Worm (Caenorhabditis elegans) whole organism, L4 larva: ENCODE measurements around the gene W03C9.1.
A peak's percentile ranks its signal among the peaks of the same experiment; 100 is the strongest.

Experiments
- D1046.2 ChIP-seq: fragments of 200-800 bp; sonication (Bioruptor generic); IDR thresholded peaks from 2 replicates; pipeline ENCODE4 v1.3.6; 2022; ENCODE audit warnings: missing genetic modification characterization, missing compliant biosample characterization
- F37D6.2 ChIP-seq: sonication (generic microtip); optimal IDR thresholded peaks from 2 replicates; lab custom pipeline; 2016; ENCODE audit warnings: mild to moderate bottlenecking, missing genetic modification characterization, missing compliant biosample characterization
- F44E2.7 ChIP-seq: fragments of 200-800 bp; sonication (Bioruptor generic); IDR thresholded peaks from 2 replicates; pipeline ENCODE4 v2.1.2; 2022; ENCODE audit warnings: missing genetic modification characterization, missing compliant biosample characterization
- F49E8.2 ChIP-seq: sonication (generic microtip); optimal IDR thresholded peaks from 2 replicates; lab custom pipeline; 2016; ENCODE audit warnings: missing compliant biosample characterization, mild to moderate bottlenecking, missing genetic modification characterization, borderline replicate concordance
- Y75B8A.6 ChIP-seq: fragments of 200-800 bp; sonication (Bioruptor generic); IDR thresholded peaks from 2 replicates; pipeline ENCODE4 v1.3.6; 2022; ENCODE audit warnings: missing genetic modification reagents, missing genetic modification characterization, missing compliant biosample characterization
- ZK546.5 ChIP-seq, 2 experiments: sonication (generic microtip); optimal IDR thresholded peaks; 2 replicates each; lab custom pipeline; 2017; ENCODE audit warnings: missing biosample characterization in 2 of 2, missing genetic modification characterization in 2 of 2
- ama-1 ChIP-seq: fragments of 150-350 bp; optimal IDR thresholded peaks from 2 replicates; lab custom pipeline; 2014; ENCODE audit warnings: inconsistent platforms, mixed read lengths
- ceh-32 ChIP-seq: sonication (generic microtip); optimal IDR thresholded peaks from 2 replicates; lab custom pipeline; 2016; ENCODE audit warnings: mild to moderate bottlenecking, missing genetic modification characterization, missing compliant biosample characterization; ENCODE audit not compliant: poor library complexity
- ces-1 ChIP-seq: fragments of 150-350 bp; sonication (generic microtip); optimal IDR thresholded peaks from 4 replicates; lab custom pipeline; 2014; ENCODE audit warnings: missing biosample characterization, missing genetic modification reagents, missing genetic modification characterization
- dmd-6 ChIP-seq: fragments of 200-800 bp; sonication (Bioruptor generic); IDR thresholded peaks from 2 replicates; pipeline ENCODE4 v1.3.6; 2022; ENCODE audit warnings: missing genetic modification reagents, missing genetic modification characterization, missing compliant biosample characterization
- dmd-9 ChIP-seq: fragments of 200-800 bp; sonication (Bioruptor generic); IDR thresholded peaks from 2 replicates; pipeline ENCODE4 v1.3.6; 2022; ENCODE audit warnings: missing genetic modification reagents, missing genetic modification characterization, missing compliant biosample characterization
- duxl-1 ChIP-seq: sonication (generic microtip); optimal IDR thresholded peaks from 2 replicates; lab custom pipeline; 2016; ENCODE audit warnings: mild to moderate bottlenecking, missing genetic modification characterization, moderate library complexity, missing compliant biosample characterization; ENCODE audit not compliant: poor library complexity
- egl-43 ChIP-seq: fragments of 200-800 bp; sonication (Bioruptor generic); IDR thresholded peaks from 2 replicates; pipeline ENCODE4 v1.3.6; 2022; ENCODE audit warnings: missing genetic modification reagents, missing genetic modification characterization, missing compliant biosample characterization
- fkh-10 ChIP-seq: fragments of 150-350 bp; optimal IDR thresholded peaks from 2 replicates; lab custom pipeline; 2014; ENCODE audit warnings: missing biosample characterization, missing genetic modification reagents, missing genetic modification characterization
- gei-8 ChIP-seq: fragments of 200-800 bp; sonication (Bioruptor generic); optimal IDR thresholded peaks from 2 replicates; lab custom pipeline; 2018; ENCODE audit warnings: mild to moderate bottlenecking, missing genetic modification characterization, missing compliant biosample characterization
- hif-1 ChIP-seq, 2 experiments: sonication (generic microtip); optimal IDR thresholded peaks; 2 replicates each; lab custom pipeline; 2016 to 2017; ENCODE audit warnings: missing compliant biosample characterization in 2 of 2, missing genetic modification characterization in 2 of 2, missing genetic modification reagents in 2 of 2, missing genotype in 2 of 2, mild to moderate bottlenecking in 1 of 2
- hlh-30 ChIP-seq: sonication (generic microtip); optimal IDR thresholded peaks from 2 replicates; lab custom pipeline; 2017; ENCODE audit warnings: antibody characterized with exemption, mild to moderate bottlenecking, missing genetic modification characterization, missing compliant biosample characterization; ENCODE audit not compliant: insufficient read depth
- hmg-1.1 ChIP-seq: fragments of 200-800 bp; sonication (Bioruptor generic); IDR thresholded peaks from 2 replicates; pipeline ENCODE4 v1.3.6; 2022; ENCODE audit warnings: missing genetic modification reagents, missing genetic modification characterization, missing compliant biosample characterization
- lin-15B ChIP-seq: fragments of 150-350 bp; sonication (generic microtip); optimal IDR thresholded peaks from 3 replicates; lab custom pipeline; 2014; ENCODE audit warnings: missing biosample characterization, missing genetic modification characterization
- lin-38 ChIP-seq: fragments of 200-800 bp; sonication (Bioruptor generic); IDR thresholded peaks from 2 replicates; pipeline ENCODE4 v1.3.6; 2022; ENCODE audit warnings: missing genetic modification reagents, missing genetic modification characterization, missing compliant biosample characterization
- lsy-2 ChIP-seq, 2 experiments: fragments of 150-350 bp in 1 of 2; sonication (generic microtip) in 1 of 2; optimal IDR thresholded peaks; 2 replicates each; lab custom pipeline; 2014 to 2017; ENCODE audit warnings: missing biosample characterization in 2 of 2, missing genetic modification characterization in 2 of 2
- madf-9 ChIP-seq: fragments of 200-800 bp; sonication (Bioruptor generic); conservative IDR thresholded peaks from 2 replicates; pipeline ENCODE4 v1.3.6; 2022; ENCODE audit warnings: missing genetic modification reagents, missing genetic modification characterization, missing compliant biosample characterization
- mdt-29 ChIP-seq: fragments of 200-800 bp; sonication (Bioruptor generic); IDR thresholded peaks from 2 replicates; pipeline ENCODE4 v1.3.6; 2022; ENCODE audit warnings: missing genetic modification reagents, missing genetic modification characterization, missing compliant biosample characterization
- mep-1 ChIP-seq: fragments of 150-350 bp; sonication (generic microtip); optimal IDR thresholded peaks from 3 replicates; lab custom pipeline; 2014; ENCODE audit warnings: missing biosample characterization, missing genetic modification characterization
- nhr-111 ChIP-seq: fragments of 200-800 bp; sonication (Bioruptor generic); optimal IDR thresholded peaks from 2 replicates; lab custom pipeline; 2018; ENCODE audit warnings: mild to moderate bottlenecking, missing genetic modification characterization, missing compliant biosample characterization
- nhr-25 ChIP-seq: sonication (generic microtip); optimal IDR thresholded peaks from 2 replicates; lab custom pipeline; 2017; ENCODE audit warnings: missing genetic modification characterization, mild to moderate bottlenecking, missing compliant biosample characterization, antibody characterized with exemption, moderate library complexity, borderline replicate concordance; ENCODE audit not compliant: insufficient read depth
- nhr-48 ChIP-seq: sonication (generic microtip); optimal IDR thresholded peaks from 2 replicates; lab custom pipeline; 2016; ENCODE audit warnings: mild to moderate bottlenecking, missing genetic modification characterization, missing compliant biosample characterization
- nhr-76 ChIP-seq: fragments of 150-350 bp; optimal IDR thresholded peaks from 2 replicates; lab custom pipeline; 2014; ENCODE audit warnings: missing biosample characterization, missing genetic modification characterization
- pha-4 ChIP-seq, 2 experiments: fragments of 150-350 bp in 1 of 2; fragments of 200-800 bp in 1 of 2; sonication (Bioruptor generic) in 1 of 2; IDR thresholded peaks in 1 of 2; optimal IDR thresholded peaks in 1 of 2; 2 replicates each; pipeline versions ENCODE4 v1.3.6 to Lab custom; 2014 to 2022; ENCODE audit warnings: missing genetic modification characterization in 2 of 2, missing genetic modification reagents in 2 of 2, missing biosample characterization in 1 of 2, missing compliant biosample characterization in 1 of 2
- rbr-2 ChIP-seq: sonication (generic microtip); optimal IDR thresholded peaks from 2 replicates; lab custom pipeline; 2016; ENCODE audit warnings: missing genotype, missing genetic modification characterization, missing compliant biosample characterization
- set-16 ChIP-seq: fragments of 200-800 bp; sonication (Bioruptor generic); IDR thresholded peaks from 2 replicates; pipeline ENCODE4 v1.3.6; 2022; ENCODE audit warnings: missing genetic modification reagents, missing genetic modification characterization, missing compliant biosample characterization
- snpc-1.2 ChIP-seq: fragments of 200-800 bp; sonication (Bioruptor generic); IDR thresholded peaks from 2 replicates; pipeline ENCODE4 v1.3.6; 2022; ENCODE audit warnings: missing genetic modification reagents, missing genetic modification characterization, missing compliant biosample characterization
- snpc-4 ChIP-seq: fragments of 150-350 bp; optimal IDR thresholded peaks from 2 replicates; lab custom pipeline; 2014; ENCODE audit warnings: missing biosample characterization, missing genetic modification characterization
- spr-1 ChIP-seq: sonication (generic microtip); optimal IDR thresholded peaks from 2 replicates; lab custom pipeline; 2016; ENCODE audit warnings: mild to moderate bottlenecking, missing genetic modification characterization, missing compliant biosample characterization
- tag-97 ChIP-seq: fragments of 200-800 bp; sonication (Bioruptor generic); IDR thresholded peaks from 2 replicates; pipeline ENCODE4 v1.3.6; 2022; ENCODE audit warnings: missing genetic modification characterization, missing compliant biosample characterization
- unc-62 ChIP-seq, 3 experiments: fragments of 150-350 bp in 1 of 3; sonication (generic microtip); optimal IDR thresholded peaks in 2 of 3; peaks in 1 of 3; 1 replicate in 1 of 3; 2 replicates in 2 of 3; lab custom pipeline; 2014 to 2017; ENCODE audit warnings: missing biosample characterization in 3 of 3, missing genetic modification characterization in 3 of 3, missing genetic modification reagents in 3 of 3, missing genotype in 1 of 3
- vab-7 ChIP-seq: fragments of 200-800 bp; sonication (Bioruptor generic); IDR thresholded peaks from 2 replicates; pipeline ENCODE4 v1.3.6; 2022; ENCODE audit warnings: missing genetic modification reagents, missing genetic modification characterization, missing compliant biosample characterization
- zip-2 ChIP-seq: fragments of 150-350 bp; optimal IDR thresholded peaks from 2 replicates; lab custom pipeline; 2014; ENCODE audit warnings: missing biosample characterization, missing genetic modification characterization
- ztf-7 ChIP-seq: fragments of 150-350 bp; optimal IDR thresholded peaks from 2 replicates; lab custom pipeline; 2014; ENCODE audit warnings: missing biosample characterization, missing genetic modification characterization

W03C9.1 gene

DNA sequence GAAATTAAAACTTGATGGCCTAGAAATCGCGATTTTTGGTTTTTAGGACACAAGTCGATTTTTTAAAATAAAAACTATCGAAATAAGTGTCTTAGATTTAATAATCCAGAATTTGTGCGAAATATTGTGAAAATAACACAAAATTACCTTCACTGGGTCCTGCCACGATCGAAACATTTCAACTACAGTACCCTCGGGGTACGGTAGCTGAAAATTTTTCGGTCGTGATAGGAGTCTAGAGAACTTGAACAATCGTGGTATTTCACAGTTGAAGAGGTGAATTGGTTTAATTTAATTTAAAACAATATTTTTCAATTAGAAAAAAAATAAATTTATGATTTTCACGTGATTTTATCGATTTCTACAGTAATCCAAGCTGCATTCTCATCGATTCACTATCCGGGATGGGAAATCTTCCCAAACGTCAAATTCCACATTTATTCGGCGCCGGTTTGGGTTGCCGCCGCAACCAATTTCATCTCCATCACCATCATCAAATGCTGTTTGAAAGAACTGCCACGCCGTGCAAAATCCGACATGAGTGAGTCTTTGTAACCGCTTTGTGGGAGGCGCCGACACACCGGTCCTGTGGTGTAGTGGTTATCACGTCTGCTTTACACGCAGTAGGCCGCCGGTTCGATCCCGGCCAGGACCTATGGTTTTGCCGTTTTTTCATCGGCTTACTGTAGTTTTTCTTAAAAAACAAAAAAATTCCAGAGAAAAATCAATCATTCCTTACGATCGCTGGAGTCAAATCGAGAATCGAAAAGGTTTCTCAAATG, 2.9 kb downstream of the W03C9.1 start (continued):
- no peak for TF ChIP-seq gei-8 (GFP tag; lab: Kevin White, UChicago)
- TF ChIP-seq lsy-2 (tag; optimal IDR thresholded peaks at IDR 0.05; lab: Kevin White, UChicago): peak in 1 of 2 experiments; percentile 53
- no peak for TF ChIP-seq duxl-1 (tag; lab: Kevin White, UChicago)
- no peak for TF ChIP-seq nhr-48 (tag; lab: Kevin White, UChicago)
- TF ChIP-seq lin-38 (GFP tag; lab: Robert Waterston, UW): no peak
- no peak for TF ChIP-seq ztf-7 (tag; lab: Kevin White, UChicago)
- TF ChIP-seq mdt-29 (GFP tag; lab: Robert Waterston, UW): 0 out of 2 replicates have a peak, but pooled peaks have one; percentile 17
- peak; percentile 31 for TF ChIP-seq hlh-30 (tag; lab: Kevin White, UChicago)
- TF ChIP-seq hmg-1.1: peak; percentile 76
- TF ChIP-seq dmd-9 (GFP tag; lab: Robert Waterston, UW): no peak
- no peak for TF ChIP-seq egl-43 (GFP tag; lab: Robert Waterston, UW)
- TF ChIP-seq zip-2 (tag; lab: Kevin White, UChicago): no peak
- no peak for TF ChIP-seq F44E2.7 (GFP tag; lab: Robert Waterston, UW)
- TF ChIP-seq madf-9 (GFP tag; lab: Robert Waterston, UW): 0 out of 2 replicates have a peak, but pooled peaks have one; percentile 48
- TF ChIP-seq hif-1 (tag; optimal IDR thresholded peaks at IDR 0.05; lab: Kevin White, UChicago): peak in 1 of 2 experiments; percentile 42
- TF ChIP-seq snpc-1.2: peak; percentile 66; the same call in 1 of the 2 replicates
- no peak for TF ChIP-seq ama-1 (lab: Kevin White, UChicago)
- no peak; the same call in 1 of the 2 replicates for TF ChIP-seq dmd-6
- TF ChIP-seq F37D6.2: no peak
- TF ChIP-seq unc-62 (GFP tag; optimal IDR thresholded peaks at IDR 0.05 in 1 of 2; lab: Kevin White, UChicago): peak in 1 of 2 experiments; percentile 60
- TF ChIP-seq unc-62 (tag; optimal IDR thresholded peaks at IDR 0.05; lab: Kevin White, UChicago): no peak
- no peak for TF ChIP-seq nhr-111
- TF ChIP-seq spr-1 (tag; lab: Kevin White, UChicago): peak; percentile 4
- peak; percentile 54 for TF ChIP-seq rbr-2 (tag; lab: Kevin White, UChicago)
- TF ChIP-seq ZK546.5 (tag; optimal IDR thresholded peaks at IDR 0.05; lab: Kevin White, UChicago): no peak
- TF ChIP-seq D1046.2: no peak
- TF ChIP-seq mep-1 (tag; lab: Kevin White, UChicago): peak; percentile 68
- TF ChIP-seq F49E8.2: no peak
- TF ChIP-seq nhr-25: peak; percentile 33
- TF ChIP-seq, all 104 proteins: peak for 26

DNA sequence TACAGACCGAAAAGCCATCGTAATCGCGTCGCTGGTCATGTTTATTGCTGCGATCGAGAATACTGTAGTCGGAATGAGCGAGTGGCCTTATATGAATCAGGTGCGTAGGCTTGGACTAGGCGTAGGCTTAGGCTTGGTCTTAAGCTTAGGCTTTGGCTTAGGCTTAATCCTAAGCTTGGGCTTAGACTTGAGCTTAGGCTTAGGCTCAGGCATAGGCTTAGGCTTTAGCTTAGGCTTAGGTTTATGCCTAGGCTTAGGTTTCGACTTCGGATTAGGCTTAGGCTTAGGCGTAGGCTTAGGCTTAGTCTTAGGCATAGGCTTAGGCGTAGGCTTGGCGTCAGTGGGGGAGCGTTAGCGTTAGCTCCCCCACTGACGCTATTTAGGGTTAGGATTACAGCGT, 7.1 kb downstream of the W03C9.1 start:
- TF ChIP-seq mdt-29 (GFP tag; lab: Robert Waterston, UW): no peak
- TF ChIP-seq lin-15B (tag; lab: Kevin White, UChicago): no peak
- TF ChIP-seq nhr-25: no peak

DNA sequence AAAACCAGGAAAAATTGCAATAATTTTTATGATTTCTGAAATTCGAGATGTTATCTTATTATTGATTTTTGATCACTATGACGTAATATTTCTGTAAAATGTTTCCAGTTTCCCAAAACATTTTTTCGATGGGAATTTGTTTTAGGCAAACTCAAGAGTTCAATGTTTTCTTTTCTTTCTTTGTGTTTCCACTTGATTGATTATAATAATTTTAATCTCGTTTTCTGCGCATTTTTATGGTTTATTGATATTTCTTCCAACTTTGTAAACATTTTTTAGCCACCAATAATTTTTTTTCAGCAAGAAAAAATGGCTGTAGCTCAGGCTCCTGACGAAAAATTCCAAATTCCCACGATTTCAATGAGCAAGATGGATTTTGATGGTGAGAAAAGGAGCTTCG, 7.7 kb downstream of the W03C9.1 start, which contains the start of gene W03C9.6:
TSS of gene W03C9.6 (plus strand) at position 301 of the 400 bp plus-strand sequence.
- TF ChIP-seq madf-9 (GFP tag; lab: Robert Waterston, UW): no peak
- TF ChIP-seq fkh-10 (GFP tag; lab: Kevin White, UChicago): no peak
- TF ChIP-seq snpc-4 (tag; lab: Kevin White, UChicago): no peak
- TF ChIP-seq tag-97 (GFP tag; lab: Robert Waterston, UW): no peak
- TF ChIP-seq nhr-76 (tag; lab: Kevin White, UChicago): no peak
- no peak for TF ChIP-seq pha-4 (GFP tag; IDR thresholded peaks at IDR 0.05; lab: Robert Waterston, UW)
- no peak for TF ChIP-seq pha-4 (tag; optimal IDR thresholded peaks at IDR 0.05; lab: Kevin White, UChicago)
- no peak for TF ChIP-seq set-16 (GFP tag; lab: Robert Waterston, UW)
- no peak for TF ChIP-seq ceh-32 (tag; lab: Kevin White, UChicago)
- no peak for TF ChIP-seq lin-15B (tag; lab: Kevin White, UChicago)
- TF ChIP-seq Y75B8A.6 (GFP tag; lab: Robert Waterston, UW): no peak
- no peak for TF ChIP-seq vab-7 (GFP tag; lab: Robert Waterston, UW)
- no peak for TF ChIP-seq ces-1
- TF ChIP-seq dmd-6: no peak
- TF ChIP-seq hlh-30 (tag; lab: Kevin White, UChicago): no peak
